Fruit fly (Drosophila melanogaster) whole organism, adult: ENCODE data around the gene SdhBL.

ENCODE experiments used
- CG11617 ChIP-seq: fragments of 200-800 bp; sonication (Bioruptor generic); optimal IDR thresholded peaks from 2 replicates; lab custom pipeline; 2017; ENCODE audit warnings: mild to moderate bottlenecking, missing biosample characterization, missing genetic modification reagents, missing genetic modification characterization
- CG12768 ChIP-seq: fragments of 200-800 bp; sonication (Bioruptor generic); optimal IDR thresholded peaks from 2 replicates; lab custom pipeline; 2017; ENCODE audit warnings: missing biosample characterization, missing genetic modification characterization, mild to moderate bottlenecking, moderate library complexity, missing genetic modification reagents
- CG14711 ChIP-seq: fragments of 200-800 bp; sonication (Bioruptor generic); optimal IDR thresholded peaks from 2 replicates; lab custom pipeline; 2018; ENCODE audit warnings: missing biosample characterization, mild to moderate bottlenecking, missing genetic modification characterization, moderate library complexity
- CG1620 ChIP-seq: fragments of 200-800 bp; sonication (Bioruptor generic); optimal IDR thresholded peaks from 2 replicates; lab custom pipeline; 2016; ENCODE audit warnings: missing biosample characterization, missing genetic modification characterization
- CG33017 ChIP-seq: fragments of 200-800 bp; sonication (Bioruptor generic); optimal IDR thresholded peaks from 2 replicates; lab custom pipeline; 2018; ENCODE audit warnings: missing biosample characterization, mild to moderate bottlenecking, missing genetic modification characterization, moderate library complexity
- Clk ChIP-seq: fragments of 200-800 bp; sonication (Bioruptor generic); optimal IDR thresholded peaks from 2 replicates; lab custom pipeline; 2017; ENCODE audit warnings: missing biosample characterization, missing genetic modification characterization
- Crg-1 ChIP-seq: fragments of 200-800 bp; sonication (Bioruptor generic); optimal IDR thresholded peaks from 2 replicates; lab custom pipeline; 2016; ENCODE audit warnings: missing biosample characterization, missing genetic modification characterization
- Hr96 ChIP-seq: fragments of 200-800 bp; sonication (Bioruptor generic); optimal IDR thresholded peaks from 2 replicates; lab custom pipeline; 2016; ENCODE audit warnings: missing biosample characterization, missing genetic modification characterization
- bab1 ChIP-seq: fragments of 200-800 bp; sonication (Bioruptor generic); optimal IDR thresholded peaks from 3 replicates; lab custom pipeline; 2019; ENCODE audit warnings: missing biosample characterization, mild to moderate bottlenecking, missing genetic modification characterization, moderate library complexity
- cic ChIP-seq: fragments of 200-800 bp; sonication (Bioruptor generic); optimal IDR thresholded peaks from 2 replicates; lab custom pipeline; 2017; ENCODE audit warnings: missing biosample characterization, mild to moderate bottlenecking, missing genetic modification characterization, moderate library complexity
- cnc ChIP-seq, 2 experiments: fragments of >200 bp; optimal IDR thresholded peaks; 2 replicates each; lab custom pipeline; 2017
- kay ChIP-seq: fragments of 200-800 bp; sonication (Bioruptor generic); peaks from one replicate; lab custom pipeline; 2016; ENCODE audit warnings: missing biosample characterization, missing genetic modification characterization, borderline replicate concordance
- ovo ChIP-seq: fragments of 200-800 bp; sonication (Bioruptor generic); optimal IDR thresholded peaks from 2 replicates; lab custom pipeline; 2016; ENCODE audit warnings: missing biosample characterization, missing genetic modification characterization
- pad ChIP-seq: fragments of 200-800 bp; sonication (Bioruptor generic); optimal IDR thresholded peaks from 3 replicates; lab custom pipeline; 2017; ENCODE audit warnings: missing biosample characterization, missing genetic modification characterization, mild to moderate bottlenecking, moderate library complexity, missing genetic modification reagents
- tj ChIP-seq: fragments of 200-800 bp; sonication (Bioruptor generic); optimal IDR thresholded peaks from 3 replicates; lab custom pipeline; 2017; ENCODE audit warnings: missing biosample characterization, mild to moderate bottlenecking, missing genetic modification characterization, moderate library complexity
- toe ChIP-seq: fragments of 200-800 bp; sonication (Bioruptor generic); optimal IDR thresholded peaks from 2 replicates; lab custom pipeline; 2016; ENCODE audit warnings: missing biosample characterization, missing genetic modification characterization

SdhBL gene

dm6 chrX:18942648-18943047 is 48.4 kb downstream of the SdhBL start:
- no peak for TF ChIP-seq Crg-1 (GFP tag; lab: Kevin White, UChicago)
- no peak for TF ChIP-seq bab1
- no peak for TF ChIP-seq ovo (GFP tag; lab: Kevin White, UChicago)
- TF ChIP-seq cnc (optimal IDR thresholded peaks at IDR 0.05; lab: Kevin White, UChicago): no peak
- TF ChIP-seq CG11617 (GFP tag; lab: Kevin White, UChicago): no peak
- no peak for TF ChIP-seq cic (GFP tag; lab: Kevin White, UChicago)
- no peak for TF ChIP-seq CG1620 (GFP tag; lab: Kevin White, UChicago)
- no peak for TF ChIP-seq toe
- TF ChIP-seq tj: no peak
- TF ChIP-seq Clk (GFP tag; lab: Kevin White, UChicago): no peak
- TF ChIP-seq kay (GFP tag; lab: Kevin White, UChicago): no peak
- TF ChIP-seq CG14711 (tag; lab: Kevin White, UChicago): no peak

DNA sequence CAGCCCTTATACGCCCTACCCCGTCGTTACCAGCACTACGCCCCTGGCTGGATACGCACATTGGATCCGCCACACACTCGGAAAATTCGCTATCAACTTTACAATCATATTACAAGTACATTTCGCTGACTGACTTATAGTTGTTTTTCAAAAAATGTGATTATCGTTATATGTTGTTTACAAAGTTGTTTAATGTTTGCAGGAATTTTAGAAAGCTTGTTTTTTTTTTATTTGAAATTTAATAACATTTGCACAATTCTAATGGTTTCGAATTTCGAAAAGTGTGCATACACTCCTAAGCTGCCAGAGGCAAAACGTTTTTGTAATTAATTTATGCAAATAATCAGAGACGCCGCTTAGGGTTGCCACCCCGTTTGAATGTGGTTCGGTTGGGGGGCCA is 49.9 kb downstream of the SdhBL start:
- TF ChIP-seq kay (GFP tag; lab: Kevin White, UChicago) (no peak), CG12768 (GFP tag; lab: Kevin White, UChicago) (no peak), CG33017 (tag; lab: Kevin White, UChicago) (no peak), cnc (optimal IDR thresholded peaks at IDR 0.05; lab: Kevin White, UChicago) (no peak), Hr96 (GFP tag; lab: Kevin White, UChicago) (no peak), CG11617 (GFP tag; lab: Kevin White, UChicago) (no peak), tj (no peak), toe (no peak), pad (GFP tag; lab: Kevin White, UChicago) (no peak), cic (GFP tag; lab: Kevin White, UChicago) (no peak), Clk (GFP tag; lab: Kevin White, UChicago) (no peak)
